Fruit fly (Drosophila melanogaster): ENCODE data around the gene Ahcy.
A peak's percentile ranks its signal among the peaks of the same experiment; 100 is the strongest.

DNA sequence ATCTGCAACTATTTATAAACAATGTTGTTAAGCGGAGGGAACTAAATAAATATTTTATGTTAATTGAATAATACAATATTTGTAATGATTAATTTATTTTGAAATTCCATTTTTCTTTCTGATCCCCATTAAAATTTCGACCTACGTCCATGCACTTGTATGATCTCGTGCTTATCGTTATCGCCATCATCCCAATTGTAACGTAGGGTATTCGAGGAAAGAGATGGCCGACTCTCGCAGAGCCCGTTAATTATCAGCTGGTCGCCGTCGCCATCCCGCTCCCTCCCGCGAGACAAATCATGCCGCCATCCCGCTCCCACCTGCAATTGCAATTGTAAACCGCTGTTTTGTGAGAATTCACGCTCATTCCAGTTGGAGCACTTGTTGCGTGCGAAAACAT lies 3.1 kb downstream of the Ahcy start, which contains the start of gene CG11655:
- no peak for TF ChIP-seq Clk (GFP tag; optimal IDR thresholded peaks at IDR 0.05)
- peak; percentile 81 for TF ChIP-seq Mnt (GFP tag; optimal IDR thresholded peaks at IDR 0.05)

Data from whole organism, adult.